Fruit fly (Drosophila melanogaster): ENCODE results near the gene CG10616.

Gene CG10616

dm6 chr3L:12453529-12453928, 18.0 kb upstream of the CG10616 start:
- peak; percentile 42 for TF ChIP-seq CG10979 (tag; optimal IDR thresholded peaks at IDR 0.05)
- TF ChIP-seq zen (tag; optimal IDR thresholded peaks at IDR 0.05), result peak; percentile 9
- TF ChIP-seq CG14710 (tag; optimal IDR thresholded peaks at IDR 0.05), result peak; percentile 16
- TF ChIP-seq Xrp1 (GFP tag; IDR thresholded peaks at IDR 0.05), result peak; percentile 16; the same call in 1 of the 2 replicates
- no peak for TF ChIP-seq CG17186 (GFP tag; optimal IDR thresholded peaks at IDR 0.05)
- TF ChIP-seq Ssrp (tag; optimal IDR thresholded peaks at IDR 0.05), result no peak
- no peak for TF ChIP-seq prd (optimal IDR thresholded peaks at IDR 0.05)
- peak; percentile 37; the same call in 2 of the 3 replicates for TF ChIP-seq prd (GFP tag; IDR thresholded peaks at IDR 0.05)
- peak; percentile 74 for TF ChIP-seq sens (GFP tag)
- peak; percentile 16 for TF ChIP-seq CG10267 (tag; optimal IDR thresholded peaks at IDR 0.05)
- no peak for TF ChIP-seq pfk (GFP tag; optimal IDR thresholded peaks at IDR 0.05)
- no peak for TF ChIP-seq ems (GFP tag; optimal IDR thresholded peaks at IDR 0.05)
- TF ChIP-seq zf30C (GFP tag; optimal IDR thresholded peaks at IDR 0.05), result peak; percentile 84
- TF ChIP-seq CG17829 (tag; optimal IDR thresholded peaks at IDR 0.05), result peak; percentile 12
- TF ChIP-seq CG4404 (GFP tag; IDR thresholded peaks at IDR 0.05), result peak; percentile 34; the same call in 1 of the 2 replicates
- TF ChIP-seq CG33557 (GFP tag; optimal IDR thresholded peaks at IDR 0.05), result peak; percentile 11
- TF ChIP-seq CG15696 (tag; optimal IDR thresholded peaks at IDR 0.05), result peak; percentile 73
- TF ChIP-seq CG2712 (tag; optimal IDR thresholded peaks at IDR 0.05), result peak; percentile 52
- peak; percentile 31 for TF ChIP-seq gem (tag; optimal IDR thresholded peaks at IDR 0.05)
- 0 out of 3 replicates have a peak, but pooled peaks have one; percentile 17 for TF ChIP-seq row (GFP tag; IDR thresholded peaks at IDR 0.05)
- peak; percentile 59 for TF ChIP-seq dmrt11E (tag; optimal IDR thresholded peaks at IDR 0.05)
- peak; percentile 30 for TF ChIP-seq CG18262 (tag; optimal IDR thresholded peaks at IDR 0.05)
- no peak for TF ChIP-seq Dip2 (GFP tag; IDR thresholded peaks at IDR 0.05)
- no peak for TF ChIP-seq crp (GFP tag; optimal IDR thresholded peaks at IDR 0.05)
- TF ChIP-seq fd102C (GFP tag; optimal IDR thresholded peaks at IDR 0.05), result peak; percentile 8
- TF ChIP-seq CG9727 (GFP tag; optimal IDR thresholded peaks at IDR 0.05), result peak; percentile 53
- peak in 1 of 3 experiments; percentile 51 for TF ChIP-seq lola (GFP tag; optimal IDR thresholded peaks at IDR 0.05)
- TF ChIP-seq phol (tag; optimal IDR thresholded peaks at IDR 0.05), result peak; percentile 9

- no peak for TF ChIP-seq CG2678 (tag; optimal IDR thresholded peaks at IDR 0.05)
- no peak for TF ChIP-seq Hmr (GFP tag; optimal IDR thresholded peaks at IDR 0.05)
- no peak for TF ChIP-seq dm (GFP tag; optimal IDR thresholded peaks at IDR 0.05)
- no peak for TF ChIP-seq HLHmδ (GFP tag; optimal IDR thresholded peaks at IDR 0.05)
- no peak for TF ChIP-seq Atf-2 (GFP tag; optimal IDR thresholded peaks at IDR 0.05)
- no peak for TF ChIP-seq fu2 (GFP tag; optimal IDR thresholded peaks at IDR 0.05)
- no peak for TF ChIP-seq unc-4 (GFP tag; IDR thresholded peaks at IDR 0.05; ENCODE audit: partially characterized antibody)
- TF ChIP-seq gfzf (GFP tag; optimal IDR thresholded peaks at IDR 0.05), result no peak
- no peak for TF ChIP-seq jing (GFP tag; optimal IDR thresholded peaks at IDR 0.05)
- no peak for TF ChIP-seq caup (GFP tag; optimal IDR thresholded peaks at IDR 0.05; ENCODE audit: severe bottlenecking)
- TF ChIP-seq maf-S (GFP tag; optimal IDR thresholded peaks at IDR 0.05), result no peak
- no peak for TF ChIP-seq Dfd (GFP tag; optimal IDR thresholded peaks at IDR 0.05)
Observed at dm6 chr3L:12455034-12455433, 16.5 kb upstream of the CG10616 start.
